Worm (Caenorhabditis elegans): ENCODE data around the gene Y73F4A.2.

- no peak for TF ChIP-seq ama-1 (optimal IDR thresholded peaks at IDR 0.05)
- no peak for TF ChIP-seq sea-1 (GFP tag; conservative IDR thresholded peaks at IDR 0.05)
- no peak for TF ChIP-seq B0310.2 (tag; optimal IDR thresholded peaks at IDR 0.05)
- TF ChIP-seq ets-7 (tag; optimal IDR thresholded peaks at IDR 0.05), result no peak
- TF ChIP-seq tbx-11 (GFP tag; IDR thresholded peaks at IDR 0.05), result no peak
- no peak for TF ChIP-seq pes-1 (GFP tag; IDR thresholded peaks at IDR 0.05)
- no peak for TF ChIP-seq aly-1 (tag; optimal IDR thresholded peaks at IDR 0.05)
Measured at ce11 chrIV:9020840-9021239, 22.3 kb downstream of the Y73F4A.2 start, which contains the start of gene C53D6.4.

All from whole organism, early embryonic.